Fruit fly (Drosophila melanogaster) whole organism, embryonic: Measurements from ENCODE around the gene Csk.

ENCODE experiments used
- CG10366 ChIP-seq: fragments of 200-800 bp; sonication (Bioruptor generic); IDR thresholded peaks from 2 replicates; pipeline ENCODE4 v1.3.6; 2022; ENCODE audit warnings: missing biosample characterization, missing genetic modification characterization
- CG10543 ChIP-seq: fragments of 200-800 bp; sonication (Bioruptor generic); optimal IDR thresholded peaks from 3 replicates; lab custom pipeline; 2017; ENCODE audit warnings: missing biosample characterization, mild to moderate bottlenecking, missing genetic modification characterization, moderate library complexity
- CG14441 ChIP-seq: fragments of 200-800 bp; sonication (Bioruptor generic); IDR thresholded peaks from 2 replicates; pipeline ENCODE4 v1.3.6; 2022; ENCODE audit warnings: missing biosample characterization, missing genetic modification characterization
- CG14860 ChIP-seq: fragments of 200-800 bp; sonication (Bioruptor generic); IDR thresholded peaks from 3 replicates; pipeline ENCODE4 v1.3.6; 2022; ENCODE audit warnings: missing biosample characterization, missing genetic modification characterization; ENCODE audit not compliant: partially characterized antibody
- CG15073 ChIP-seq: fragments of 200-800 bp; sonication (Bioruptor generic); optimal IDR thresholded peaks from 2 replicates; lab custom pipeline; 2016; ENCODE audit warnings: missing biosample characterization, missing genetic modification characterization
- CG15514 ChIP-seq: fragments of 200-800 bp; sonication (Bioruptor generic); optimal IDR thresholded peaks from 3 replicates; lab custom pipeline; 2017; ENCODE audit warnings: missing biosample characterization, missing genetic modification characterization, mild to moderate bottlenecking, moderate library complexity, missing genetic modification reagents
- CG17385 ChIP-seq: fragments of 200-800 bp; sonication (Bioruptor generic); optimal IDR thresholded peaks from 3 replicates; lab custom pipeline; 2018; ENCODE audit warnings: missing biosample characterization, mild to moderate bottlenecking, missing genetic modification characterization
- CG17829 ChIP-seq: fragments of 200-800 bp; optimal IDR thresholded peaks from 2 replicates; lab custom pipeline; 2019; ENCODE audit warnings: missing biosample characterization, mild to moderate bottlenecking, missing genetic modification characterization, moderate library complexity
- CG2120 ChIP-seq: fragments of 200-800 bp; sonication (Bioruptor generic); optimal IDR thresholded peaks from 3 replicates; lab custom pipeline; 2016; ENCODE audit warnings: missing biosample characterization, missing genetic modification characterization
- CG34224 ChIP-seq: fragments of 200-800 bp; sonication (Bioruptor generic); IDR thresholded peaks from 3 replicates; pipeline ENCODE4 v1.3.6; 2022; ENCODE audit warnings: missing biosample characterization, missing genetic modification characterization; ENCODE audit not compliant: partially characterized antibody
- CG4424 ChIP-seq: fragments of 200-800 bp; sonication (Bioruptor generic); optimal IDR thresholded peaks from 3 replicates; lab custom pipeline; 2016; ENCODE audit warnings: missing biosample characterization, missing genetic modification characterization
- CG4820 ChIP-seq: fragments of 200-800 bp; sonication (Bioruptor generic); optimal IDR thresholded peaks from 3 replicates; lab custom pipeline; 2016; ENCODE audit warnings: missing biosample characterization, missing genetic modification characterization
- CG6175 ChIP-seq: fragments of 200-800 bp; sonication (Bioruptor generic); IDR thresholded peaks from 3 replicates; pipeline ENCODE4 v1.3.6; 2022; ENCODE audit warnings: missing biosample characterization, missing genetic modification characterization
- CG6254 ChIP-seq: fragments of 200-800 bp; sonication (Bioruptor generic); optimal IDR thresholded peaks from 3 replicates; lab custom pipeline; 2017; ENCODE audit warnings: mild to moderate bottlenecking, missing biosample characterization, missing genetic modification reagents, missing genetic modification characterization
- CG9727 ChIP-seq: fragments of 200-800 bp; sonication (Bioruptor generic); optimal IDR thresholded peaks from 3 replicates; lab custom pipeline; 2017; ENCODE audit warnings: missing biosample characterization, mild to moderate bottlenecking, missing genetic modification characterization
- Camta ChIP-seq: fragments of 200-800 bp; sonication (Bioruptor generic); optimal IDR thresholded peaks from 2 replicates; lab custom pipeline; 2016; ENCODE audit warnings: missing biosample characterization, missing genetic modification characterization
- Dfd ChIP-seq, 2 experiments: fragments of >200 bp; optimal IDR thresholded peaks; 2 replicates each; lab custom pipeline; 2017; ENCODE audit warnings: missing biosample characterization in 2 of 2, missing genetic modification characterization in 2 of 2
- Eip74EF ChIP-seq, 2 experiments: fragments of 200-800 bp in 1 of 2; fragments of >200 bp in 1 of 2; sonication (Bioruptor generic) in 1 of 2; optimal IDR thresholded peaks; 2 replicates each; lab custom pipeline; 2017 to 2019; ENCODE audit warnings: missing biosample characterization in 2 of 2, missing genetic modification characterization in 2 of 2, mild to moderate bottlenecking in 1 of 2, moderate library complexity in 1 of 2
- Gug ChIP-seq: fragments of 200-800 bp; sonication (Bioruptor generic); IDR thresholded peaks from 4 replicates; pipeline ENCODE4 v1.3.6; 2022; ENCODE audit warnings: missing biosample characterization, missing genetic modification characterization
- Hr39 ChIP-seq: fragments of >200 bp; optimal IDR thresholded peaks from 2 replicates; lab custom pipeline; 2017
- Jarid2 ChIP-seq: fragments of 200-800 bp; sonication (Bioruptor generic); optimal IDR thresholded peaks from 3 replicates; lab custom pipeline; 2017; ENCODE audit warnings: mild to moderate bottlenecking, missing biosample characterization, missing genetic modification reagents, missing genetic modification characterization
- Lim3 ChIP-seq: fragments of 200-800 bp; sonication (Bioruptor generic); IDR thresholded peaks from 2 replicates; pipeline ENCODE4 v1.3.6; 2022; ENCODE audit warnings: missing biosample characterization, missing genetic modification characterization
- MTF-1 ChIP-seq: fragments of 200-800 bp; sonication (Bioruptor generic); optimal IDR thresholded peaks from 2 replicates; lab custom pipeline; 2018; ENCODE audit warnings: missing biosample characterization, mild to moderate bottlenecking, missing genetic modification characterization, borderline replicate concordance
- Max ChIP-seq: fragments of 200-800 bp; sonication (Bioruptor generic); optimal IDR thresholded peaks from 2 replicates; lab custom pipeline; 2016; ENCODE audit warnings: missing biosample characterization, mild to moderate bottlenecking, missing genetic modification characterization
- Opbp ChIP-seq: fragments of 200-800 bp; sonication (Bioruptor generic); IDR thresholded peaks from 3 replicates; pipeline ENCODE4 v1.3.6; 2022; ENCODE audit warnings: missing biosample characterization, missing genetic modification characterization; ENCODE audit not compliant: partially characterized antibody
- Optix ChIP-seq: fragments of 200-800 bp; sonication (Bioruptor generic); IDR thresholded peaks from 3 replicates; pipeline ENCODE4 v1.3.6; 2022; ENCODE audit warnings: missing biosample characterization, missing genetic modification characterization
- Rx ChIP-seq: fragments of 200-800 bp; sonication (Bioruptor generic); IDR thresholded peaks from 2 replicates; pipeline ENCODE4 v1.3.6; 2022; ENCODE audit warnings: missing biosample characterization, missing genetic modification characterization
- Taf1 ChIP-seq: fragments of 200-800 bp; sonication (Bioruptor generic); IDR thresholded peaks from 2 replicates; pipeline ENCODE4 v1.3.6; 2022; ENCODE audit warnings: missing biosample characterization, missing genetic modification characterization
- ap ChIP-seq: fragments of 200-800 bp; sonication (Bioruptor generic); IDR thresholded peaks from 2 replicates; pipeline ENCODE4 v1.3.6; 2022; ENCODE audit warnings: missing biosample characterization, missing genetic modification characterization
- ara ChIP-seq: fragments of 200-800 bp; sonication (Bioruptor generic); IDR thresholded peaks from 2 replicates; pipeline ENCODE4 v1.3.6; 2022; ENCODE audit warnings: missing biosample characterization, missing genetic modification characterization
- bbx ChIP-seq: fragments of 200-800 bp; sonication (Bioruptor generic); IDR thresholded peaks from 2 replicates; pipeline ENCODE4 v1.3.6; 2022; ENCODE audit warnings: missing biosample characterization, missing genetic modification characterization; ENCODE audit not compliant: partially characterized antibody
- bigmax ChIP-seq: fragments of 200-800 bp; sonication (Bioruptor generic); optimal IDR thresholded peaks from 2 replicates; lab custom pipeline; 2018; ENCODE audit warnings: missing biosample characterization, mild to moderate bottlenecking, missing genetic modification characterization
- caup ChIP-seq: fragments of 200-800 bp; sonication (Bioruptor generic); optimal IDR thresholded peaks from 3 replicates; lab custom pipeline; 2017; ENCODE audit warnings: missing biosample characterization, mild to moderate bottlenecking, missing genetic modification characterization, moderate library complexity; ENCODE audit not compliant: severe bottlenecking
- chinmo ChIP-seq: fragments of 200-800 bp; sonication (Bioruptor generic); IDR thresholded peaks from 4 replicates; pipeline ENCODE4 v1.3.6; 2022; ENCODE audit warnings: missing biosample characterization, missing genetic modification characterization; ENCODE audit not compliant: partially characterized antibody
- chm ChIP-seq: fragments of 200-800 bp; sonication (Bioruptor generic); IDR thresholded peaks from 2 replicates; pipeline ENCODE4 v1.3.6; 2022; ENCODE audit warnings: missing biosample characterization, missing genetic modification characterization
- dysf ChIP-seq: fragments of 200-800 bp; sonication (Bioruptor generic); IDR thresholded peaks from 3 replicates; pipeline ENCODE4 v1.3.6; 2022; ENCODE audit warnings: missing biosample characterization, missing genetic modification characterization
- emc ChIP-seq: fragments of 200-800 bp; sonication (Bioruptor generic); optimal IDR thresholded peaks from 2 replicates; lab custom pipeline; 2016; ENCODE audit warnings: missing biosample characterization, missing genetic modification characterization
- en ChIP-seq: fragments of 200-800 bp; sonication (Bioruptor generic); optimal IDR thresholded peaks from 2 replicates; lab custom pipeline; 2016; ENCODE audit warnings: missing biosample characterization, missing genetic modification characterization
- fd3F ChIP-seq: fragments of 200-800 bp; sonication (Bioruptor generic); optimal IDR thresholded peaks from 2 replicates; lab custom pipeline; 2018; ENCODE audit warnings: missing biosample characterization, mild to moderate bottlenecking, missing genetic modification characterization, moderate library complexity
- gem ChIP-seq: fragments of 200-800 bp; sonication (Bioruptor generic); optimal IDR thresholded peaks from 2 replicates; lab custom pipeline; 2019; ENCODE audit warnings: missing biosample characterization, mild to moderate bottlenecking, missing genetic modification characterization, moderate library complexity
- grn ChIP-seq: fragments of 200-800 bp; sonication (Bioruptor generic); optimal IDR thresholded peaks from 3 replicates; lab custom pipeline; 2017; ENCODE audit warnings: missing biosample characterization, missing genetic modification characterization
- gsb ChIP-seq: fragments of 200-800 bp; sonication (Bioruptor generic); IDR thresholded peaks from 2 replicates; pipeline ENCODE4 v1.3.6; 2022; ENCODE audit warnings: missing biosample characterization, missing genetic modification characterization
- lilli ChIP-seq: fragments of 200-800 bp; sonication (Bioruptor generic); optimal IDR thresholded peaks from 3 replicates; lab custom pipeline; 2016; ENCODE audit warnings: missing biosample characterization, missing genetic modification characterization
- nerfin-1 ChIP-seq: fragments of 200-800 bp; sonication (Bioruptor generic); optimal IDR thresholded peaks from 3 replicates; lab custom pipeline; 2019; ENCODE audit warnings: missing biosample characterization, mild to moderate bottlenecking, missing genetic modification characterization, moderate library complexity
- pb ChIP-seq: fragments of 200-800 bp; sonication (Bioruptor generic); optimal IDR thresholded peaks from 3 replicates; lab custom pipeline; 2016; ENCODE audit warnings: missing biosample characterization, missing genetic modification characterization
- phol ChIP-seq: fragments of 200-800 bp; sonication (Bioruptor generic); optimal IDR thresholded peaks from 3 replicates; lab custom pipeline; 2018; ENCODE audit warnings: missing biosample characterization, mild to moderate bottlenecking, missing genetic modification characterization, moderate library complexity
- pum ChIP-seq: fragments of 200-800 bp; sonication (Bioruptor generic); optimal IDR thresholded peaks from 2 replicates; lab custom pipeline; 2016; ENCODE audit warnings: missing biosample characterization, missing genetic modification characterization
- sc ChIP-seq, 3 experiments: fragments of >200 bp in 2 of 3; fragments of 200-800 bp in 1 of 3; sonication (Bioruptor generic) in 1 of 3; optimal IDR thresholded peaks; 2 replicates in 2 of 3; 3 replicates in 1 of 3; lab custom pipeline; 2017; ENCODE audit warnings: mild to moderate bottlenecking in 1 of 3, missing biosample characterization in 1 of 3, missing genetic modification characterization in 1 of 3, missing genetic modification reagents in 1 of 3
- trh ChIP-seq: fragments of 200-800 bp; sonication (Bioruptor generic); optimal IDR thresholded peaks from 2 replicates; lab custom pipeline; 2016; ENCODE audit warnings: missing biosample characterization, missing genetic modification characterization

The Csk gene

dm6 chr3R:11655873-11656374 lies 5.4 kb upstream of the Csk start, which contains the start of gene CG42327 (continued):
- TF ChIP-seq CG2120, result peak; percentile 82
- peak; percentile 70 for TF ChIP-seq fd3F (GFP tag; lab: Kevin White, UChicago)
- 0 out of 3 replicates have a peak, but pooled peaks have one; percentile 43 for TF ChIP-seq Opbp (GFP tag; lab: Robert Waterston, UW)
- peak; percentile 86 for TF ChIP-seq MTF-1
- TF ChIP-seq CG15514, result peak; percentile 84
- peak; percentile 86; the same call in 2 of the 4 replicates for TF ChIP-seq chinmo (GFP tag; lab: Robert Waterston, UW)
- TF ChIP-seq Camta (GFP tag; lab: Kevin White, UChicago), result peak; percentile 87
- peak; percentile 89 for TF ChIP-seq Jarid2 (GFP tag; lab: Kevin White, UChicago)
- TF ChIP-seq Dfd (GFP tag; optimal IDR thresholded peaks at IDR 0.05; lab: Kevin White, UChicago), result no peak
- TF ChIP-seq ara (GFP tag; lab: Robert Waterston, UW), result peak; percentile 97
- TF ChIP-seq CG6254 (GFP tag; lab: Kevin White, UChicago), result peak; percentile 95
- TF ChIP-seq phol (tag; lab: Kevin White, UChicago), result peak; percentile 94
- peak; percentile 66 for TF ChIP-seq en (GFP tag; lab: Kevin White, UChicago)
- peak; percentile 80 for TF ChIP-seq CG10543 (GFP tag; lab: Kevin White, UChicago)
- peak; percentile 95 for TF ChIP-seq CG9727 (GFP tag; lab: Kevin White, UChicago)
- TF ChIP-seq CG10366 (GFP tag; lab: Robert Waterston, UW), result peak; percentile 96
- peak; percentile 79 for TF ChIP-seq trh
- TF ChIP-seq emc (GFP tag; lab: Kevin White, UChicago), result no peak
- TF ChIP-seq Eip74EF (GFP tag; optimal IDR thresholded peaks at IDR 0.05; lab: Kevin White, UChicago), result peak in 1 of 2 experiments; percentile 88
- TF ChIP-seq grn, result no peak
- TF ChIP-seq pum (GFP tag; lab: Kevin White, UChicago), result peak; percentile 83
- TF ChIP-seq Taf1 (GFP tag; lab: Robert Waterston, UW), result peak; percentile 58; the same call in 1 of the 2 replicates
- peak; percentile 92 for TF ChIP-seq CG4820
- TF ChIP-seq gem, result peak; percentile 98
- peak; percentile 91 for TF ChIP-seq Max (GFP tag; lab: Kevin White, UChicago)
- TF ChIP-seq CG17829 (tag; lab: Kevin White, UChicago), result peak; percentile 96
- peak; percentile 67 for TF ChIP-seq pb (GFP tag; lab: Kevin White, UChicago)
- peak; percentile 26 for TF ChIP-seq CG15073 (GFP tag; lab: Kevin White, UChicago)
- TF ChIP-seq CG17385, result peak; percentile 91
- TF ChIP-seq Rx, result peak; percentile 94
- TF ChIP-seq sc (optimal IDR thresholded peaks at IDR 0.05; lab: Kevin White, UChicago), result no peak
- peak; percentile 95 for TF ChIP-seq sc (GFP tag; optimal IDR thresholded peaks at IDR 0.05; lab: Kevin White, UChicago)
- peak; percentile 93 for TF ChIP-seq ap
- TF ChIP-seq CG14860 (GFP tag; lab: Robert Waterston, UW), result no peak
- peak; percentile 45 for TF ChIP-seq bbx (GFP tag; lab: Robert Waterston, UW)
- peak; percentile 90 for TF ChIP-seq Gug
- peak; percentile 94 for TF ChIP-seq CG14441
- peak; percentile 79 for TF ChIP-seq gsb
- TF ChIP-seq CG4424, result peak; percentile 95
- TF ChIP-seq lilli (GFP tag; lab: Kevin White, UChicago), result peak; percentile 88
- TF ChIP-seq caup, result peak; percentile 89
- peak; percentile 94 for TF ChIP-seq dysf (GFP tag; lab: Robert Waterston, UW)
- peak; percentile 85 for TF ChIP-seq nerfin-1 (tag; lab: Kevin White, UChicago)
- TF ChIP-seq CG6175, result peak; percentile 78; the same call in 2 of the 3 replicates
- TF ChIP-seq CG34224 (GFP tag; lab: Robert Waterston, UW), result no peak
- TF ChIP-seq chm (GFP tag; lab: Robert Waterston, UW), result peak; percentile 98
- peak; percentile 24 for TF ChIP-seq bigmax (GFP tag; lab: Kevin White, UChicago)
- peak; percentile 96 for TF ChIP-seq Optix (GFP tag; lab: Robert Waterston, UW)
- TF ChIP-seq Hr39, result no peak
- TF ChIP-seq Lim3 (GFP tag; lab: Robert Waterston, UW), result peak; percentile 87
